Fruit fly (Drosophila melanogaster) whole organism, embryonic: ENCODE results near the gene CG31904.

Experiments used
- ATbp ChIP-seq: fragments of 200-800 bp; sonication (Bioruptor generic); optimal IDR thresholded peaks from 2 replicates; lab custom pipeline; 2017; ENCODE audit warnings: missing biosample characterization, mild to moderate bottlenecking, missing genetic modification characterization, missing genetic modification reagents
- Bgb ChIP-seq: fragments of 200-800 bp; sonication (Bioruptor generic); IDR thresholded peaks from 2 replicates; pipeline ENCODE4 v1.3.6; 2022; ENCODE audit warnings: missing biosample characterization, missing genetic modification characterization; ENCODE audit not compliant: partially characterized antibody
- Blimp-1 ChIP-seq: fragments of 200-800 bp; sonication (Bioruptor generic); optimal IDR thresholded peaks from 3 replicates; lab custom pipeline; 2018; ENCODE audit warnings: missing biosample characterization, missing genetic modification characterization, mild to moderate bottlenecking, moderate library complexity, missing genetic modification reagents
- CG10209 ChIP-seq: fragments of 200-800 bp; sonication (Bioruptor generic); optimal IDR thresholded peaks from 3 replicates; lab custom pipeline; 2017; ENCODE audit warnings: missing biosample characterization, mild to moderate bottlenecking, missing genetic modification characterization, missing genetic modification reagents
- CG10274 ChIP-seq: fragments of 200-800 bp; sonication (Bioruptor generic); optimal IDR thresholded peaks from 3 replicates; lab custom pipeline; 2017; ENCODE audit warnings: missing biosample characterization, mild to moderate bottlenecking, missing genetic modification characterization
- CG11696 ChIP-seq: fragments of 200-800 bp; sonication (Bioruptor generic); IDR thresholded peaks from 2 replicates; pipeline ENCODE4 v1.3.6; 2022; ENCODE audit warnings: missing biosample characterization, missing genetic modification characterization
- CG12659 ChIP-seq: fragments of 200-800 bp; sonication (Bioruptor generic); optimal IDR thresholded peaks from 3 replicates; lab custom pipeline; 2017; ENCODE audit warnings: mild to moderate bottlenecking, missing biosample characterization, missing genetic modification reagents, missing genetic modification characterization
- CG12769 ChIP-seq: fragments of 200-800 bp; sonication (Bioruptor generic); optimal IDR thresholded peaks from 2 replicates; lab custom pipeline; 2019; ENCODE audit warnings: missing biosample characterization, mild to moderate bottlenecking, missing genetic modification characterization, moderate library complexity
- CG13287 ChIP-seq: fragments of 200-800 bp; sonication (Bioruptor generic); IDR thresholded peaks from 2 replicates; pipeline ENCODE4 v1.3.6; 2022; ENCODE audit warnings: missing biosample characterization, missing genetic modification characterization; ENCODE audit not compliant: partially characterized antibody
- CG15514 ChIP-seq: fragments of 200-800 bp; sonication (Bioruptor generic); optimal IDR thresholded peaks from 3 replicates; lab custom pipeline; 2017; ENCODE audit warnings: missing biosample characterization, missing genetic modification characterization, mild to moderate bottlenecking, moderate library complexity, missing genetic modification reagents
- CG15601 ChIP-seq: fragments of 200-800 bp; sonication (Bioruptor generic); optimal IDR thresholded peaks from 3 replicates; lab custom pipeline; 2019; ENCODE audit warnings: missing biosample characterization, mild to moderate bottlenecking, missing genetic modification characterization, moderate library complexity
- CG18599 ChIP-seq: fragments of 200-800 bp; sonication (Bioruptor generic); optimal IDR thresholded peaks from 3 replicates; lab custom pipeline; 2017; ENCODE audit warnings: missing biosample characterization, missing genetic modification characterization, mild to moderate bottlenecking, moderate library complexity, missing genetic modification reagents
- CG18619 ChIP-seq: fragments of 200-800 bp; sonication (Bioruptor generic); optimal IDR thresholded peaks from 3 replicates; lab custom pipeline; 2017; ENCODE audit warnings: missing biosample characterization, mild to moderate bottlenecking, missing genetic modification characterization
- CG30020 ChIP-seq: fragments of 200-800 bp; optimal IDR thresholded peaks from 2 replicates; lab custom pipeline; 2019; ENCODE audit warnings: missing biosample characterization, mild to moderate bottlenecking, missing genetic modification characterization, moderate library complexity
- CG4820 ChIP-seq: fragments of 200-800 bp; sonication (Bioruptor generic); optimal IDR thresholded peaks from 3 replicates; lab custom pipeline; 2016; ENCODE audit warnings: missing biosample characterization, missing genetic modification characterization
- CG5245 ChIP-seq: fragments of 200-800 bp; sonication (Bioruptor generic); optimal IDR thresholded peaks from 3 replicates; lab custom pipeline; 2016; ENCODE audit warnings: missing biosample characterization, missing genetic modification characterization
- CG7963 ChIP-seq: fragments of 200-800 bp; sonication (Bioruptor generic); IDR thresholded peaks from 3 replicates; pipeline ENCODE4 v1.3.6; 2022; ENCODE audit warnings: missing biosample characterization, missing genetic modification characterization; ENCODE audit not compliant: partially characterized antibody
- CG9727 ChIP-seq: fragments of 200-800 bp; sonication (Bioruptor generic); optimal IDR thresholded peaks from 3 replicates; lab custom pipeline; 2017; ENCODE audit warnings: missing biosample characterization, mild to moderate bottlenecking, missing genetic modification characterization
- CG9817 ChIP-seq: fragments of 200-800 bp; sonication (Bioruptor generic); optimal IDR thresholded peaks from 2 replicates; lab custom pipeline; 2018; ENCODE audit warnings: missing biosample characterization, mild to moderate bottlenecking, missing genetic modification characterization, moderate library complexity
- CTCF ChIP-seq: fragments of 200-800 bp; sonication (Bioruptor generic); optimal IDR thresholded peaks from 2 replicates; lab custom pipeline; 2017; ENCODE audit warnings: missing biosample characterization, mild to moderate bottlenecking, missing genetic modification characterization, moderate library complexity
- CoRest ChIP-seq: fragments of 200-800 bp; sonication (Bioruptor generic); optimal IDR thresholded peaks from 3 replicates; lab custom pipeline; 2018; ENCODE audit warnings: missing biosample characterization, mild to moderate bottlenecking, missing genetic modification characterization, moderate library complexity
- Dbx ChIP-seq: fragments of 200-800 bp; sonication (Bioruptor generic); IDR thresholded peaks from 3 replicates; pipeline ENCODE4 v1.3.6; 2022; ENCODE audit warnings: missing biosample characterization, missing genetic modification characterization
- Deaf1 ChIP-seq: fragments of 200-800 bp; optimal IDR thresholded peaks from 3 replicates; lab custom pipeline; 2019; ENCODE audit warnings: missing biosample characterization, mild to moderate bottlenecking, missing genetic modification characterization, moderate library complexity
- Eip74EF ChIP-seq, 2 experiments: fragments of 200-800 bp in 1 of 2; fragments of >200 bp in 1 of 2; sonication (Bioruptor generic) in 1 of 2; optimal IDR thresholded peaks; 2 replicates each; lab custom pipeline; 2017 to 2019; ENCODE audit warnings: missing biosample characterization in 2 of 2, missing genetic modification characterization in 2 of 2, mild to moderate bottlenecking in 1 of 2, moderate library complexity in 1 of 2
- Fer3 ChIP-seq: fragments of 200-800 bp; sonication (Bioruptor generic); optimal IDR thresholded peaks from 2 replicates; lab custom pipeline; 2018; ENCODE audit warnings: missing biosample characterization, mild to moderate bottlenecking, missing genetic modification characterization, moderate library complexity
- Jarid2 ChIP-seq: fragments of 200-800 bp; sonication (Bioruptor generic); optimal IDR thresholded peaks from 3 replicates; lab custom pipeline; 2017; ENCODE audit warnings: mild to moderate bottlenecking, missing biosample characterization, missing genetic modification reagents, missing genetic modification characterization
- Lhr ChIP-seq: fragments of 200-800 bp; sonication (Bioruptor generic); optimal IDR thresholded peaks from 3 replicates; lab custom pipeline; 2017; ENCODE audit warnings: mild to moderate bottlenecking, missing biosample characterization, missing genetic modification reagents, missing genetic modification characterization
- Lim3 ChIP-seq: fragments of 200-800 bp; sonication (Bioruptor generic); IDR thresholded peaks from 2 replicates; pipeline ENCODE4 v1.3.6; 2022; ENCODE audit warnings: missing biosample characterization, missing genetic modification characterization
- Side ChIP-seq: fragments of 200-800 bp; sonication (Bioruptor generic); optimal IDR thresholded peaks from 2 replicates; lab custom pipeline; 2016; ENCODE audit warnings: missing biosample characterization, missing genetic modification characterization
- az2 ChIP-seq: fragments of 200-800 bp; sonication (Bioruptor generic); optimal IDR thresholded peaks from 3 replicates; lab custom pipeline; 2016; ENCODE audit warnings: missing biosample characterization, missing genetic modification characterization
- bbx ChIP-seq: fragments of 200-800 bp; sonication (Bioruptor generic); IDR thresholded peaks from 2 replicates; pipeline ENCODE4 v1.3.6; 2022; ENCODE audit warnings: missing biosample characterization, missing genetic modification characterization; ENCODE audit not compliant: partially characterized antibody
- caup ChIP-seq: fragments of 200-800 bp; sonication (Bioruptor generic); optimal IDR thresholded peaks from 3 replicates; lab custom pipeline; 2017; ENCODE audit warnings: missing biosample characterization, mild to moderate bottlenecking, missing genetic modification characterization, moderate library complexity; ENCODE audit not compliant: severe bottlenecking
- chn ChIP-seq: fragments of 200-800 bp; sonication (Bioruptor generic); optimal IDR thresholded peaks from 2 replicates; lab custom pipeline; 2016; ENCODE audit warnings: missing biosample characterization, missing genetic modification characterization
- eve ChIP-seq, 2 experiments: fragments of >200 bp; optimal IDR thresholded peaks; 2 replicates each; lab custom pipeline; 2017; ENCODE audit warnings: missing biosample characterization in 2 of 2, missing genetic modification characterization in 2 of 2
- fd102C ChIP-seq: fragments of 200-800 bp; sonication (Bioruptor generic); optimal IDR thresholded peaks from 2 replicates; lab custom pipeline; 2018; ENCODE audit warnings: missing biosample characterization, mild to moderate bottlenecking, missing genetic modification characterization, moderate library complexity
- fd3F ChIP-seq: fragments of 200-800 bp; sonication (Bioruptor generic); optimal IDR thresholded peaks from 2 replicates; lab custom pipeline; 2018; ENCODE audit warnings: missing biosample characterization, mild to moderate bottlenecking, missing genetic modification characterization, moderate library complexity
- gem ChIP-seq: fragments of 200-800 bp; sonication (Bioruptor generic); optimal IDR thresholded peaks from 2 replicates; lab custom pipeline; 2019; ENCODE audit warnings: missing biosample characterization, mild to moderate bottlenecking, missing genetic modification characterization, moderate library complexity
- lab ChIP-seq: fragments of 200-800 bp; sonication (Bioruptor generic); optimal IDR thresholded peaks from 3 replicates; lab custom pipeline; 2017; ENCODE audit warnings: missing biosample characterization, missing genetic modification characterization, mild to moderate bottlenecking, moderate library complexity, missing genetic modification reagents
- lilli ChIP-seq: fragments of 200-800 bp; sonication (Bioruptor generic); optimal IDR thresholded peaks from 3 replicates; lab custom pipeline; 2016; ENCODE audit warnings: missing biosample characterization, missing genetic modification characterization
- pho ChIP-seq: fragments of 200-800 bp; sonication (Bioruptor generic); optimal IDR thresholded peaks from 2 replicates; lab custom pipeline; 2016; ENCODE audit warnings: missing biosample characterization, missing genetic modification characterization
- rib ChIP-seq: fragments of 200-800 bp; sonication (Bioruptor generic); IDR thresholded peaks from 2 replicates; pipeline ENCODE4 v1.3.6; 2022; ENCODE audit warnings: missing biosample characterization, missing genetic modification characterization
- schlank ChIP-seq: fragments of 200-800 bp; sonication (Bioruptor generic); optimal IDR thresholded peaks from 2 replicates; lab custom pipeline; 2018; ENCODE audit warnings: missing biosample characterization, mild to moderate bottlenecking, missing genetic modification characterization
- sd ChIP-seq: fragments of 200-800 bp; sonication (Bioruptor generic); optimal IDR thresholded peaks from 3 replicates; lab custom pipeline; 2018; ENCODE audit warnings: missing biosample characterization, mild to moderate bottlenecking, missing genetic modification characterization, moderate library complexity
- slou ChIP-seq: fragments of 200-800 bp; sonication (Bioruptor generic); optimal IDR thresholded peaks from 3 replicates; lab custom pipeline; 2016; ENCODE audit warnings: missing biosample characterization, missing genetic modification characterization
- slp2 ChIP-seq: fragments of 200-800 bp; sonication (Bioruptor generic); optimal IDR thresholded peaks from 2 replicates; lab custom pipeline; 2016; ENCODE audit warnings: missing biosample characterization, missing genetic modification characterization
- tio ChIP-seq: fragments of 200-800 bp; sonication (Bioruptor generic); optimal IDR thresholded peaks from 2 replicates; lab custom pipeline; 2017; ENCODE audit warnings: missing biosample characterization, missing genetic modification characterization, inconsistent platforms
- zfh2 ChIP-seq: fragments of 200-800 bp; sonication (Bioruptor generic); optimal IDR thresholded peaks from 2 replicates; lab custom pipeline; 2016; ENCODE audit warnings: missing biosample characterization, missing genetic modification characterization

Gene CG31904

dm6 chr2L:7702383-7703188, 36.0 kb downstream of the CG31904 start, which contains the start of gene Tep3 (continued):
- TF ChIP-seq CG18599 (GFP tag; lab: Kevin White, UChicago): peak; percentile 36
- TF ChIP-seq Jarid2: peak; percentile 55
- peak; percentile 19 for TF ChIP-seq CG9727 (GFP tag; lab: Kevin White, UChicago)
- peak; percentile 27 for TF ChIP-seq pho (GFP tag; lab: Kevin White, UChicago)
- peak; percentile 31; the same call in 1 of the 2 replicates for TF ChIP-seq CG13287
- no peak for TF ChIP-seq ATbp (GFP tag; lab: Kevin White, UChicago)
- TF ChIP-seq CoRest: peak; percentile 37
- TF ChIP-seq chn (GFP tag; lab: Kevin White, UChicago): peak; percentile 24
- peak; percentile 31 for TF ChIP-seq sd (tag; lab: Kevin White, UChicago)
- TF ChIP-seq rib (GFP tag; lab: Robert Waterston, UW): no peak
- TF ChIP-seq CG7963 (GFP tag; lab: Robert Waterston, UW): 0 out of 3 replicates have a peak, but pooled peaks have one; percentile 19
- TF ChIP-seq schlank: no peak
- peak; percentile 15 for TF ChIP-seq zfh2 (GFP tag; lab: Kevin White, UChicago)
- peak; percentile 23 for TF ChIP-seq CG15601
- peak; percentile 26; the same call in 1 of the 2 replicates for TF ChIP-seq bbx
- TF ChIP-seq Bgb (GFP tag; lab: Robert Waterston, UW): peak; percentile 32; the same call in 1 of the 2 replicates
- TF ChIP-seq caup (GFP tag; lab: Kevin White, UChicago): peak; percentile 15
- peak; percentile 36 for TF ChIP-seq lab (GFP tag; lab: Kevin White, UChicago)
- peak; percentile 14 for TF ChIP-seq CG4820 (GFP tag; lab: Kevin White, UChicago)
- TF ChIP-seq slp2 (GFP tag; lab: Kevin White, UChicago): no peak
- no peak for TF ChIP-seq eve (GFP tag; optimal IDR thresholded peaks at IDR 0.05; lab: Kevin White, UChicago)
- TF ChIP-seq fd102C: no peak
- peak; percentile 33 for TF ChIP-seq Fer3 (tag; lab: Kevin White, UChicago)
- TF ChIP-seq CG12659 (GFP tag; lab: Kevin White, UChicago): peak; percentile 13
- TF ChIP-seq Lhr: peak; percentile 29
- TF ChIP-seq gem (tag; lab: Kevin White, UChicago): peak; percentile 53
- peak; percentile 27 for TF ChIP-seq fd3F
- peak; percentile 4 for TF ChIP-seq az2 (GFP tag; lab: Kevin White, UChicago)
- TF ChIP-seq Side (GFP tag; lab: Kevin White, UChicago): peak; percentile 4
- peak; percentile 7 for TF ChIP-seq CG18619 (GFP tag; lab: Kevin White, UChicago)
- TF ChIP-seq CG5245 (GFP tag; lab: Kevin White, UChicago): peak; percentile 11
- no peak for TF ChIP-seq Lim3 (GFP tag; lab: Robert Waterston, UW)
- TF ChIP-seq Blimp-1: peak; percentile 27
- TF ChIP-seq CTCF (GFP tag; lab: Kevin White, UChicago): peak; percentile 61
- peak; percentile 25 for TF ChIP-seq Deaf1 (tag; lab: Kevin White, UChicago)
- TF ChIP-seq CG10209 (GFP tag; lab: Kevin White, UChicago): peak; percentile 31
- TF ChIP-seq CG11696 (GFP tag; lab: Robert Waterston, UW): no peak
- peak; percentile 18 for TF ChIP-seq tio (GFP tag; lab: Kevin White, UChicago)
- TF ChIP-seq slou: no peak
- TF ChIP-seq lilli (GFP tag; lab: Kevin White, UChicago): peak; percentile 61
- TF ChIP-seq CG30020 (tag; lab: Kevin White, UChicago): no peak
- TF ChIP-seq Eip74EF (GFP tag; optimal IDR thresholded peaks at IDR 0.05; lab: Kevin White, UChicago): no peak
- peak; percentile 5 for TF ChIP-seq CG12769 (tag; lab: Kevin White, UChicago)
- peak; percentile 33 for TF ChIP-seq CG15514 (GFP tag; lab: Kevin White, UChicago)
- TF ChIP-seq CG9817 (tag; lab: Kevin White, UChicago): peak; percentile 14
- peak; percentile 59; the same call in 2 of the 3 replicates for TF ChIP-seq Dbx (GFP tag; lab: Robert Waterston, UW)
- TF ChIP-seq CG10274 (GFP tag; lab: Kevin White, UChicago): no peak
